Worm (Caenorhabditis elegans) whole organism, mixed stage, embryonic: Measurements from ENCODE around the gene Y5F2A.4.

Experiments
- blmp-1 ChIP-seq: fragments of 150-350 bp; optimal IDR thresholded peaks from 2 replicates; lab custom pipeline; 2014; ENCODE audit warnings: missing biosample characterization, missing genetic modification characterization
- ceh-39 ChIP-seq: fragments of 150-350 bp; optimal IDR thresholded peaks from 2 replicates; lab custom pipeline; 2014; ENCODE audit warnings: missing biosample characterization, missing genetic modification characterization
- elt-1 ChIP-seq: sonication (generic microtip); optimal IDR thresholded peaks from 2 replicates; lab custom pipeline; 2017; ENCODE audit warnings: missing genetic modification characterization, mild to moderate bottlenecking, missing compliant biosample characterization, antibody characterized with exemption, moderate library complexity, borderline replicate concordance; ENCODE audit not compliant: insufficient read depth
- lin-13 ChIP-seq: fragments of 150-350 bp; optimal IDR thresholded peaks from 2 replicates; lab custom pipeline; 2014; ENCODE audit warnings: missing biosample characterization, missing genetic modification characterization
- lin-32 ChIP-seq: fragments of 200-800 bp; sonication (Bioruptor generic); optimal IDR thresholded peaks from 2 replicates; lab custom pipeline; 2018; ENCODE audit warnings: mild to moderate bottlenecking, missing genetic modification characterization, missing compliant biosample characterization
- nhr-237 ChIP-seq: fragments of 150-350 bp; optimal IDR thresholded peaks from 2 replicates; lab custom pipeline; 2014; ENCODE audit warnings: missing biosample characterization, missing genetic modification characterization
- nhr-28 ChIP-seq: fragments of 150-350 bp; optimal IDR thresholded peaks from 2 replicates; lab custom pipeline; 2014; ENCODE audit warnings: missing biosample characterization, missing genetic modification characterization
- sem-2 ChIP-seq: fragments of 200-800 bp; sonication (Bioruptor generic); optimal IDR thresholded peaks from 2 replicates; lab custom pipeline; 2018; ENCODE audit warnings: mild to moderate bottlenecking, missing genetic modification characterization, missing compliant biosample characterization
- snpc-4 ChIP-seq: fragments of 150-350 bp; optimal IDR thresholded peaks from 2 replicates; lab custom pipeline; 2014; ENCODE audit warnings: missing biosample characterization, missing genetic modification characterization
- tbx-8 ChIP-seq: fragments of 200-800 bp; sonication (Bioruptor generic); optimal IDR thresholded peaks from 2 replicates; lab custom pipeline; 2018; ENCODE audit warnings: mild to moderate bottlenecking, missing genetic modification characterization, moderate library complexity, missing compliant biosample characterization
- unc-120 ChIP-seq: sonication (generic microtip); optimal IDR thresholded peaks from 2 replicates; lab custom pipeline; 2017; ENCODE audit warnings: missing genetic modification characterization, missing compliant biosample characterization; ENCODE audit not compliant: poor library complexity, severe bottlenecking

DNA sequence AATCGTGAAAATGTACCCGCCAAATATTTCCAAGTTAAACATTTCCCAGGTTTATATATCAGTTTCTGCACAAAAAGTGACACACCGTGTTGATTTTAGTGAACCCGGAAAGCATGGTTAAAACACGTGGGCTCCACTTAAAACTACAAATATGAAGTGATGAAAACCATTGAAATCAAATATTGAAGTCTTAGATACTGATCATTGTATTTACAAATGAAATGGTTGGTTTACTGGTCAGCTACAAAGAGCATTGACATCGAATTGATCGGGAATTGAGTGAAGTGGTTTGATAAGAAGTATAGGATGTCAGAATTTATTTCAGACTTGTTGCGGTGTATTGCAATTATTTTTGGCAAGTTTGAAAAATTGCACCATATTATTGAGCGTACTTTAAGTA lies 49.0 kb downstream of the Y5F2A.4 start, which contains the start of gene hrg-5:
- TF ChIP-seq snpc-4 (tag; lab: Kevin White, UChicago): no peak
- TF ChIP-seq elt-1 (tag; lab: Kevin White, UChicago): no peak
- no peak for TF ChIP-seq lin-32 (GFP tag; lab: Kevin White, UChicago)
- TF ChIP-seq tbx-8 (GFP tag; lab: Kevin White, UChicago): no peak
- no peak for TF ChIP-seq blmp-1
- no peak for TF ChIP-seq nhr-28
- no peak for TF ChIP-seq sem-2 (GFP tag; lab: Kevin White, UChicago)
- no peak for TF ChIP-seq ceh-39 (tag; lab: Kevin White, UChicago)
- TF ChIP-seq lin-13: no peak
- no peak for TF ChIP-seq unc-120 (tag; lab: Kevin White, UChicago)
- TF ChIP-seq nhr-237: no peak
